Worm (Caenorhabditis elegans): Measurements from ENCODE around the gene ivd-1.

DNA sequence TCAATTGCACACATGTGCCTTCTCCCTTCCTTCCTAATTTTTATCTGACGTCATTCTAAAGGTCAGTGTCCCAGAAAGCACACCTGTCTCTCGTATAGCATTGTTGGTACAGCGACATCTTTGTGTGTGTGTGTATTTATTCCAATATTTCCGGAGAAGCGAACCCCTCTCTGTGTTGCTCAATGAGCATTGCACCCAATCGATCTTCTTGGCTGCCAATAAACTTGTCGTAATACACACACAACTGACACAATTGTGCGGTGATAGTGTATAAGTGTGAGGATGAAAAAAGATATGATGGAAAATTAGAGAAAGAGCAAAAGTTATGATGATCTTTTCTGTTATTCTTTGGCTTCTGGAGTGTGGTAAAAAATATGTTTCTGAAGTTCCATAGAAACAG, 12.1 kb downstream of the ivd-1 start:
- TF ChIP-seq ets-4 (GFP tag; optimal IDR thresholded peaks at IDR 0.05) (no peak), dpl-1 (GFP tag; optimal IDR thresholded peaks at IDR 0.05) (no peak)
